Fruit fly (Drosophila melanogaster) whole organism, embryonic: ENCODE data around the gene wda.

ENCODE experiments used
- ATbp ChIP-seq: fragments of 200-800 bp; sonication (Bioruptor generic); optimal IDR thresholded peaks from 2 replicates; lab custom pipeline; 2017; ENCODE audit warnings: missing biosample characterization, mild to moderate bottlenecking, missing genetic modification characterization, missing genetic modification reagents
- B-H2 ChIP-seq: fragments of 200-800 bp; sonication (Bioruptor generic); optimal IDR thresholded peaks from 2 replicates; lab custom pipeline; 2018; ENCODE audit warnings: missing biosample characterization, mild to moderate bottlenecking, missing genetic modification characterization
- Bgb ChIP-seq: fragments of 200-800 bp; sonication (Bioruptor generic); IDR thresholded peaks from 2 replicates; pipeline ENCODE4 v1.3.6; 2022; ENCODE audit warnings: missing biosample characterization, missing genetic modification characterization; ENCODE audit not compliant: partially characterized antibody
- CG10209 ChIP-seq: fragments of 200-800 bp; sonication (Bioruptor generic); optimal IDR thresholded peaks from 3 replicates; lab custom pipeline; 2017; ENCODE audit warnings: missing biosample characterization, mild to moderate bottlenecking, missing genetic modification characterization, missing genetic modification reagents
- CG11504 ChIP-seq: fragments of 200-800 bp; sonication (Bioruptor generic); optimal IDR thresholded peaks from 3 replicates; lab custom pipeline; 2019; ENCODE audit warnings: missing biosample characterization, mild to moderate bottlenecking, missing genetic modification characterization, moderate library complexity
- CG12391 ChIP-seq: fragments of 200-800 bp; sonication (Bioruptor generic); optimal IDR thresholded peaks from 3 replicates; lab custom pipeline; 2018; ENCODE audit warnings: missing biosample characterization, mild to moderate bottlenecking, missing genetic modification characterization, moderate library complexity
- CG15011 ChIP-seq: fragments of 200-800 bp; sonication (Bioruptor generic); optimal IDR thresholded peaks from 3 replicates; lab custom pipeline; 2018; ENCODE audit warnings: missing biosample characterization, mild to moderate bottlenecking, missing genetic modification characterization
- CG18476 ChIP-seq: fragments of 200-800 bp; sonication (Bioruptor generic); optimal IDR thresholded peaks from 2 replicates; lab custom pipeline; 2016; ENCODE audit warnings: missing biosample characterization, mild to moderate bottlenecking, missing genetic modification characterization
- CG18764 ChIP-seq: fragments of 200-800 bp; sonication (Bioruptor generic); optimal IDR thresholded peaks from 3 replicates; lab custom pipeline; 2016; ENCODE audit warnings: missing biosample characterization, missing genetic modification characterization
- CG2116 ChIP-seq: fragments of 200-800 bp; sonication (Bioruptor generic); optimal IDR thresholded peaks from 3 replicates; lab custom pipeline; 2018; ENCODE audit warnings: missing biosample characterization, mild to moderate bottlenecking, missing genetic modification characterization
- CG2678 ChIP-seq: fragments of 200-800 bp; sonication (Bioruptor generic); optimal IDR thresholded peaks from 3 replicates; lab custom pipeline; 2019; ENCODE audit warnings: missing biosample characterization, mild to moderate bottlenecking, missing genetic modification characterization, moderate library complexity
- CG2712 ChIP-seq: fragments of 200-800 bp; optimal IDR thresholded peaks from 3 replicates; lab custom pipeline; 2019; ENCODE audit warnings: missing biosample characterization, mild to moderate bottlenecking, missing genetic modification characterization, moderate library complexity
- CG5180 ChIP-seq: fragments of 200-800 bp; sonication (Bioruptor generic); optimal IDR thresholded peaks from 3 replicates; lab custom pipeline; 2017; ENCODE audit warnings: missing biosample characterization, missing genetic modification characterization, mild to moderate bottlenecking, moderate library complexity, missing genetic modification reagents
- CG6765 ChIP-seq: fragments of 200-800 bp; sonication (Bioruptor generic); optimal IDR thresholded peaks from 3 replicates; lab custom pipeline; 2017; ENCODE audit warnings: missing biosample characterization, mild to moderate bottlenecking, missing genetic modification characterization
- CG7556 ChIP-seq: fragments of 200-800 bp; sonication (Bioruptor generic); optimal IDR thresholded peaks from 2 replicates; lab custom pipeline; 2017; ENCODE audit warnings: missing biosample characterization, mild to moderate bottlenecking, missing genetic modification characterization
- CG7786 ChIP-seq: fragments of 200-800 bp; sonication (Bioruptor generic); optimal IDR thresholded peaks from 2 replicates; lab custom pipeline; 2016; ENCODE audit warnings: missing biosample characterization, missing genetic modification characterization
- CG7987 ChIP-seq: fragments of 200-800 bp; sonication (Bioruptor generic); optimal IDR thresholded peaks from 2 replicates; lab custom pipeline; 2018; ENCODE audit warnings: missing biosample characterization, mild to moderate bottlenecking, missing genetic modification characterization, moderate library complexity
- CG8765 ChIP-seq: fragments of 200-800 bp; sonication (Bioruptor generic); IDR thresholded peaks from 2 replicates; pipeline ENCODE4 v1.3.6; 2022; ENCODE audit warnings: missing biosample characterization, missing genetic modification characterization
- CHES-1-like ChIP-seq: fragments of 200-800 bp; sonication (Bioruptor generic); optimal IDR thresholded peaks from 2 replicates; lab custom pipeline; 2016; ENCODE audit warnings: missing biosample characterization, missing genetic modification characterization
- Camta ChIP-seq: fragments of 200-800 bp; sonication (Bioruptor generic); optimal IDR thresholded peaks from 2 replicates; lab custom pipeline; 2016; ENCODE audit warnings: missing biosample characterization, missing genetic modification characterization
- Chrac-16 ChIP-seq: fragments of 200-800 bp; sonication (Bioruptor generic); optimal IDR thresholded peaks from 3 replicates; lab custom pipeline; 2016; ENCODE audit warnings: missing biosample characterization, missing genetic modification characterization
- Dad ChIP-seq: fragments of 200-800 bp; sonication (Bioruptor generic); optimal IDR thresholded peaks from 3 replicates; lab custom pipeline; 2016; ENCODE audit warnings: missing biosample characterization, missing genetic modification characterization
- Deaf1 ChIP-seq: fragments of 200-800 bp; optimal IDR thresholded peaks from 3 replicates; lab custom pipeline; 2019; ENCODE audit warnings: missing biosample characterization, mild to moderate bottlenecking, missing genetic modification characterization, moderate library complexity
- Dek ChIP-seq: fragments of 200-800 bp; sonication (Bioruptor generic); optimal IDR thresholded peaks from 3 replicates; lab custom pipeline; 2019; ENCODE audit warnings: missing biosample characterization, mild to moderate bottlenecking, missing genetic modification characterization, moderate library complexity
- Dip2 ChIP-seq: fragments of 200-800 bp; sonication (Bioruptor generic); IDR thresholded peaks from 2 replicates; pipeline ENCODE4 v1.3.6; 2022; ENCODE audit warnings: missing biosample characterization, missing genetic modification characterization
- HmgD ChIP-seq: fragments of 200-800 bp; sonication (Bioruptor generic); optimal IDR thresholded peaks from 3 replicates; lab custom pipeline; 2016; ENCODE audit warnings: missing biosample characterization, missing genetic modification characterization
- Hr78 ChIP-seq, 2 experiments: fragments of 200-800 bp in 1 of 2; fragments of >200 bp in 1 of 2; sonication (Bioruptor generic) in 1 of 2; optimal IDR thresholded peaks; 2 replicates each; lab custom pipeline; 2017 to 2019; ENCODE audit warnings: missing biosample characterization in 2 of 2, missing genetic modification characterization in 2 of 2, mild to moderate bottlenecking in 1 of 2, moderate library complexity in 1 of 2
- Lpt ChIP-seq: fragments of >200 bp; optimal IDR thresholded peaks from 2 replicates; lab custom pipeline; 2018; ENCODE audit warnings: missing biosample characterization, missing genetic modification characterization
- Meics ChIP-seq: fragments of 200-800 bp; sonication (Bioruptor generic); optimal IDR thresholded peaks from 2 replicates; lab custom pipeline; 2017; ENCODE audit warnings: missing biosample characterization, mild to moderate bottlenecking, missing genetic modification characterization
- Neu2 ChIP-seq: fragments of 200-800 bp; sonication (Bioruptor generic); optimal IDR thresholded peaks from 3 replicates; lab custom pipeline; 2016; ENCODE audit warnings: missing biosample characterization, missing genetic modification characterization, borderline replicate concordance
- Nf-YB ChIP-seq: fragments of 200-800 bp; sonication (Bioruptor generic); optimal IDR thresholded peaks from 3 replicates; lab custom pipeline; 2019; ENCODE audit warnings: missing biosample characterization, mild to moderate bottlenecking, missing genetic modification characterization, moderate library complexity
- Ptx1 ChIP-seq: fragments of 200-800 bp; sonication (Bioruptor generic); IDR thresholded peaks from 2 replicates; pipeline ENCODE4 v1.3.6; 2022; ENCODE audit warnings: missing biosample characterization, missing genetic modification characterization
- Ssrp ChIP-seq: fragments of 200-800 bp; sonication (Bioruptor generic); optimal IDR thresholded peaks from 2 replicates; lab custom pipeline; 2018; ENCODE audit warnings: missing biosample characterization, mild to moderate bottlenecking, missing genetic modification characterization, moderate library complexity
- Trl ChIP-seq, 3 experiments: fragments of >200 bp in 2 of 3; fragments of 200-800 bp in 1 of 3; sonication (Bioruptor generic) in 1 of 3; optimal IDR thresholded peaks; 2 replicates in 1 of 3; 3 replicates in 2 of 3; lab custom pipeline; 2016 to 2017; ENCODE audit warnings: missing biosample characterization in 1 of 3, missing genetic modification characterization in 1 of 3
- az2 ChIP-seq: fragments of 200-800 bp; sonication (Bioruptor generic); optimal IDR thresholded peaks from 3 replicates; lab custom pipeline; 2016; ENCODE audit warnings: missing biosample characterization, missing genetic modification characterization
- chif ChIP-seq, 2 experiments: fragments of 200-800 bp; sonication (Bioruptor generic); optimal IDR thresholded peaks; 3 replicates each; lab custom pipeline; 2016; ENCODE audit warnings: missing biosample characterization in 2 of 2, missing genetic modification characterization in 2 of 2
- chinmo ChIP-seq: fragments of 200-800 bp; sonication (Bioruptor generic); IDR thresholded peaks from 4 replicates; pipeline ENCODE4 v1.3.6; 2022; ENCODE audit warnings: missing biosample characterization, missing genetic modification characterization; ENCODE audit not compliant: partially characterized antibody
- ci ChIP-seq: fragments of 200-800 bp; sonication (Bioruptor generic); IDR thresholded peaks from 3 replicates; pipeline ENCODE4 v1.3.6; 2022; ENCODE audit warnings: missing biosample characterization, missing genetic modification characterization
- croc ChIP-seq: fragments of 200-800 bp; sonication (Bioruptor generic); conservative IDR thresholded peaks from 3 replicates; pipeline ENCODE4 v1.3.6; 2022; ENCODE audit warnings: missing biosample characterization, missing genetic modification characterization
- disco-r ChIP-seq: fragments of 200-800 bp; sonication (Bioruptor generic); optimal IDR thresholded peaks from 2 replicates; lab custom pipeline; 2016; ENCODE audit warnings: missing biosample characterization, missing genetic modification characterization
- gcm ChIP-seq: fragments of 200-800 bp; sonication (Bioruptor generic); optimal IDR thresholded peaks from 2 replicates; lab custom pipeline; 2019; ENCODE audit warnings: missing biosample characterization, mild to moderate bottlenecking, missing genetic modification characterization, moderate library complexity
- gcm2 ChIP-seq: fragments of 200-800 bp; sonication (Bioruptor generic); optimal IDR thresholded peaks from 2 replicates; lab custom pipeline; 2016; ENCODE audit warnings: missing biosample characterization, missing genetic modification characterization
- jigr1 ChIP-seq: fragments of 200-800 bp; sonication (Bioruptor generic); IDR thresholded peaks from 3 replicates; pipeline ENCODE4 v1.3.6; 2022; ENCODE audit warnings: missing biosample characterization, missing genetic modification characterization
- mld ChIP-seq: fragments of 200-800 bp; sonication (Bioruptor generic); IDR thresholded peaks from 3 replicates; pipeline ENCODE4 v1.3.6; 2022; ENCODE audit warnings: missing biosample characterization, missing genetic modification characterization; ENCODE audit not compliant: partially characterized antibody
- run ChIP-seq: fragments of 200-800 bp; sonication (Bioruptor generic); optimal IDR thresholded peaks from 3 replicates; lab custom pipeline; 2018; ENCODE audit warnings: missing biosample characterization, mild to moderate bottlenecking, missing genetic modification characterization
- sens-2 ChIP-seq: fragments of 200-800 bp; sonication (Bioruptor generic); IDR thresholded peaks from 2 replicates; pipeline ENCODE4 v1.3.6; 2022; ENCODE audit warnings: missing biosample characterization, missing genetic modification characterization
- sim ChIP-seq: fragments of 200-800 bp; sonication (Bioruptor generic); IDR thresholded peaks from 2 replicates; pipeline ENCODE4 v1.3.6; 2022; ENCODE audit warnings: missing biosample characterization, missing genetic modification characterization
- trh ChIP-seq: fragments of 200-800 bp; sonication (Bioruptor generic); optimal IDR thresholded peaks from 2 replicates; lab custom pipeline; 2016; ENCODE audit warnings: missing biosample characterization, missing genetic modification characterization
- twi ChIP-seq: fragments of 200-800 bp; optimal IDR thresholded peaks from 2 replicates; lab custom pipeline; 2019; ENCODE audit warnings: missing biosample characterization, mild to moderate bottlenecking, missing genetic modification characterization, moderate library complexity
- usp ChIP-seq: fragments of >200 bp; optimal IDR thresholded peaks from 2 replicates; lab custom pipeline; 2017; ENCODE audit warnings: missing biosample characterization, missing genetic modification characterization

wda gene

dm6 chr3R:23251256-23251655 lies 6.6 kb downstream of the wda start, which contains the start of the genes Rad60 and EloA (continued):
- TF ChIP-seq Deaf1 (tag; lab: Kevin White, UChicago) = peak; percentile 41
- no peak for TF ChIP-seq chinmo (GFP tag; lab: Robert Waterston, UW)
- peak; percentile 38 for TF ChIP-seq Nf-YB (GFP tag; lab: Kevin White, UChicago)
- peak; percentile 83 for TF ChIP-seq Camta (GFP tag; lab: Kevin White, UChicago)
- peak; percentile 67 for TF ChIP-seq CG7556 (GFP tag; lab: Kevin White, UChicago)
- TF ChIP-seq Ptx1 = peak; percentile 71
- peak; percentile 73 for TF ChIP-seq ci (GFP tag; lab: Robert Waterston, UW)
- no peak for TF ChIP-seq jigr1
- peak; percentile 49; the same call in 1 of the 2 replicates for TF ChIP-seq sens-2 (GFP tag; lab: Robert Waterston, UW)
- TF ChIP-seq trh (GFP tag; lab: Kevin White, UChicago) = peak; percentile 2
- peak; percentile 71 for TF ChIP-seq CG18764
- no peak for TF ChIP-seq Lpt (GFP tag; lab: Kevin White, UChicago)
- no peak for TF ChIP-seq Dip2
- peak; percentile 96 for TF ChIP-seq CG2116 (GFP tag; lab: Kevin White, UChicago)
- peak; percentile 82 for TF ChIP-seq CG7786 (GFP tag; lab: Kevin White, UChicago)
- TF ChIP-seq run (tag; lab: Kevin White, UChicago) = no peak
- peak; percentile 68 for TF ChIP-seq CG2678 (tag; lab: Kevin White, UChicago)
- no peak for TF ChIP-seq CG15011 (GFP tag; lab: Kevin White, UChicago)
- peak; percentile 58 for TF ChIP-seq CG18476 (GFP tag; lab: Kevin White, UChicago)
- TF ChIP-seq ATbp (GFP tag; lab: Kevin White, UChicago) = peak; percentile 18
- no peak for TF ChIP-seq CG5180 (GFP tag; lab: Kevin White, UChicago)
- peak; percentile 71 for TF ChIP-seq Dad (GFP tag; lab: Kevin White, UChicago)
- TF ChIP-seq CG12391 = peak; percentile 85
- TF ChIP-seq HmgD (GFP tag; lab: Kevin White, UChicago) = peak; percentile 92
- no peak for TF ChIP-seq mld (GFP tag; lab: Robert Waterston, UW)
- TF ChIP-seq CG2712 (tag; lab: Kevin White, UChicago) = peak; percentile 79
- TF ChIP-seq chif (GFP tag; optimal IDR thresholded peaks at IDR 0.05; lab: Kevin White, UChicago) = peak; percentile 82 to 85
- TF ChIP-seq gcm (GFP tag; lab: Kevin White, UChicago) = peak; percentile 71
- TF ChIP-seq Dek (tag; lab: Kevin White, UChicago) = no peak
- peak; percentile 42 for TF ChIP-seq CG8765
- no peak for TF ChIP-seq Hr78 (GFP tag; optimal IDR thresholded peaks at IDR 0.05; lab: Kevin White, UChicago)
- TF ChIP-seq B-H2 (GFP tag; lab: Kevin White, UChicago) = peak; percentile 70
- TF ChIP-seq Meics (GFP tag; lab: Kevin White, UChicago) = peak; percentile 55
- TF ChIP-seq Neu2 = no peak
- no peak for TF ChIP-seq Trl (optimal IDR thresholded peaks at IDR 0.05; lab: Kevin White, UChicago)
- peak; percentile 90 for TF ChIP-seq Trl (GFP tag; optimal IDR thresholded peaks at IDR 0.05; lab: Kevin White, UChicago)
- peak; percentile 16 for TF ChIP-seq CG7987
- peak; percentile 74 for TF ChIP-seq Bgb
- TF ChIP-seq sim (GFP tag; lab: Robert Waterston, UW) = no peak
- peak; percentile 86 for TF ChIP-seq CHES-1-like (GFP tag; lab: Kevin White, UChicago)
- peak; percentile 24 for TF ChIP-seq Ssrp
- TF ChIP-seq az2 (GFP tag; lab: Kevin White, UChicago) = peak; percentile 83
- TF ChIP-seq CG6765 (GFP tag; lab: Kevin White, UChicago) = peak; percentile 68
- TF ChIP-seq gcm2 = peak; percentile 71
- TF ChIP-seq twi (tag; lab: Kevin White, UChicago) = peak; percentile 55
- peak; percentile 63 for TF ChIP-seq disco-r (GFP tag; lab: Kevin White, UChicago)
- peak; percentile 55 for TF ChIP-seq CG10209 (GFP tag; lab: Kevin White, UChicago)
- no peak for TF ChIP-seq CG11504
- TF ChIP-seq usp (GFP tag; lab: Kevin White, UChicago) = no peak
- TF ChIP-seq Chrac-16 = peak; percentile 85
- TF ChIP-seq croc (GFP tag; lab: Robert Waterston, UW) = no peak
